Worm (Caenorhabditis elegans): ENCODE data around the gene T11F9.7.
A peak's percentile ranks its signal among the peaks of the same experiment; 100 is the strongest.

T11F9.7 gene

ce11 chrV:11450257-11450656, 25.5 kb upstream of the T11F9.7 start, which contains the start of gene col-156:
Gene col-156 (minus strand): TSS chrV:11450357.
- no peak for TF ChIP-seq pha-4 (tag; optimal IDR thresholded peaks at IDR 0.05)
- no peak for TF ChIP-seq aly-2 (tag; optimal IDR thresholded peaks at IDR 0.05)
- TF ChIP-seq nhr-23 (tag; optimal IDR thresholded peaks at IDR 0.05) = no peak
- TF ChIP-seq daf-12 (tag; optimal IDR thresholded peaks at IDR 0.05) = no peak
- no peak for TF ChIP-seq jun-1 (tag; optimal IDR thresholded peaks at IDR 0.05)
- no peak for TF ChIP-seq unc-62 (GFP tag; optimal IDR thresholded peaks at IDR 0.05)
- TF ChIP-seq ztf-4 (tag; optimal IDR thresholded peaks at IDR 0.05) = no peak
- TF ChIP-seq nhr-28 (tag; optimal IDR thresholded peaks at IDR 0.05) = no peak
- TF ChIP-seq ceh-9 (tag; optimal IDR thresholded peaks at IDR 0.05) = no peak
- TF ChIP-seq elt-1 (tag; optimal IDR thresholded peaks at IDR 0.05) = no peak
- no peak for TF ChIP-seq fkh-2 (tag; optimal IDR thresholded peaks at IDR 0.05)
- no peak for TF ChIP-seq R02D3.7 (tag; optimal IDR thresholded peaks at IDR 0.05)
- no peak for TF ChIP-seq skn-1 (tag; optimal IDR thresholded peaks at IDR 0.05)
- TF ChIP-seq sea-2 (GFP tag; optimal IDR thresholded peaks at IDR 0.05) = no peak
- no peak for TF ChIP-seq hmg-11 (tag; optimal IDR thresholded peaks at IDR 0.05)

ce11 chrV:11454917-11455316, 20.8 kb upstream of the T11F9.7 start:
- TF ChIP-seq ama-1 (optimal IDR thresholded peaks at IDR 0.05) (no peak), egl-27 (tag; optimal IDR thresholded peaks at IDR 0.05) (no peak), nfya-1 (tag; optimal IDR thresholded peaks at IDR 0.05; ENCODE audit: insufficient read depth) (no peak), lin-15B (tag; optimal IDR thresholded peaks at IDR 0.05) (no peak)

- no peak for TF ChIP-seq unc-62 (GFP tag; optimal IDR thresholded peaks at IDR 0.05)
- no peak for TF ChIP-seq nhr-23 (tag; optimal IDR thresholded peaks at IDR 0.05)
- TF ChIP-seq pha-4 (tag; optimal IDR thresholded peaks at IDR 0.05) = no peak
- no peak for TF ChIP-seq fkh-2 (tag; optimal IDR thresholded peaks at IDR 0.05)
- TF ChIP-seq ceh-9 (tag; optimal IDR thresholded peaks at IDR 0.05) = no peak
- no peak for TF ChIP-seq elt-1 (tag; optimal IDR thresholded peaks at IDR 0.05)
- TF ChIP-seq nfya-1 (tag; optimal IDR thresholded peaks at IDR 0.05; ENCODE audit: insufficient read depth) = no peak
- no peak for TF ChIP-seq egl-27 (tag; optimal IDR thresholded peaks at IDR 0.05)
- TF ChIP-seq mdl-1 (tag; optimal IDR thresholded peaks at IDR 0.05) = no peak
- TF ChIP-seq nhr-67 (tag; optimal IDR thresholded peaks at IDR 0.05) = no peak
These were observed 16.5 kb upstream of the T11F9.7 start, which contains the start of gene T11F9.1 for ce11 chrV:11459255-11459654. Gene T11F9.1 (plus strand): TSS chrV:11459555.

DNA sequence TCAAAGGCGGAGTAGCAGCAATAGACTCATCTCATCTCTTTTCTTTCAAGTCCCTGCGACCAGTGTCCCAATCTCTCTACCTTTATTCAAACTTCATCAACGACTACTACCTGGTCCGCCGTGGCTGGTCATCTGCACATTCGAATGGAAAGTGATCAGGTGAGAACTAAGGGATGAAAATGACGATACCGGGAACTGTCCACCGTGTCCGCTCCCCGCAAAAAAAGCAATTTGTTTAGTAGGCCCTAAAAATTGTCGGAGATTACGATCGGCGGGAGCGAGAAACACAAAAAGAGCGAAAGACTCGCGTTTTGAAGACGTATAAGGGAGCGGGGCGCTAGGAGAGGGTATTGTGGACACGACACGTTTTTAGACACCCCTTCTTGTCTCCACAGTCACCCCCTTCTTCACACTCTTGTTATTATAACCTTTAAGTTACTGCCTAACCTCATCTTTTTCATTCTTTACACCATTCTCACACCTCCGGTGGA, 12.7 kb upstream of the T11F9.7 start, which contains the start of gene zipt-16:
TSS of gene zipt-16 (plus strand) at position 51 of the 491 bp plus-strand sequence.
- TF ChIP-seq elt-1 (tag; optimal IDR thresholded peaks at IDR 0.05) (peak; percentile 13), ceh-82 (tag; optimal IDR thresholded peaks at IDR 0.05) (no peak)

DNA sequence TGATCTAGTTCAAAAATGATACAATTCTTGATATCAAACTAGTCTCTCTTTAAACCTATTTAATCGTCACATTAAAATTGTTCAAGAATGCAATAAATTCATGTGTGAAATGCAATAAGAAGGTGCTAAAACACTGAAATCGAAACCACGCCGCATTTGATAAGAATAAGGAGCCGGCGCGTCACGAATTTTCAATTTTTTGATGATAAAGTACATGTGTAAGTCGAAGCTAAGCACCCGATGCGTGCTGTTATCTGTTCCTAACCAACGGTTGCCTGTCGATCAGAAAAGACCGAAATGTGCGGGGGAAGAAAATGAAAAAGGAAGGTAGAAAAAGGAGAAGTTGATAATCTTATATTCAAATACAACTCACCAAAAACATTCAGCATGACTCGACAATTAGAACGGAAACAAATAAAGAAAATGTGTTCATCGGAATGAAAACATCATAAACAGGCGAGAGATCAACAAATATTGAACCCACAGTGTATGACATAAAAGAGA, 5.5 kb upstream of the T11F9.7 start, which contains the start of gene aat-6:
TSS of gene aat-6 (minus strand) at position 454 of the 504 bp plus-strand sequence.
- TF ChIP-seq jun-1 (tag; optimal IDR thresholded peaks at IDR 0.05) (peak; percentile 37), pqm-1 (tag; optimal IDR thresholded peaks at IDR 0.05) (peak; percentile 86), mml-1 (tag; optimal IDR thresholded peaks at IDR 0.05) (no peak), elt-2 (tag; optimal IDR thresholded peaks at IDR 0.05) (peak; percentile 97)

DNA sequence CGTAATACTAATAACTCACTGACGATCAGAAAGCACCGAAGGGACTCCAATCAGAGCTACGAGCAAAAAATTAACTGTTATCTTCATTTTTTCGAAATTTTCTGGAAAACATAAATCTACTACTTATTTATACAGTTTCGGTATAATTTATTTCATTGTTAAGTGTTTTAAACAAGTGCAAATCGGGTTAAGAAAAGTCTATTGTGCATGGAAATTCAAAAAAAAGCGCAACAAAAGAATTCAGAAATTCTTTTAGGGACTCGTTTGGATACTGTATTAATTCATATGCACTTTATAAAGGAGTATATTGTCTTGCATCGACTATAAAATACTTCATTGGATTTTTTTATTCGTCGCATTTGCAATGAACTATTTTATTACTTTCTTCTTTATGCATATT, 3.5 kb upstream of the T11F9.7 start, which contains the start of the genes nas-20 and nas-21:
TSS of gene nas-20 (minus strand) at position 101 of the 400 bp plus-strand sequence.
TSS of gene nas-21 (plus strand) at position 356 of the 400 bp plus-strand sequence.
- TF ChIP-seq lin-15B (tag; optimal IDR thresholded peaks at IDR 0.05) = no peak
- TF ChIP-seq ceh-28 (tag; optimal IDR thresholded peaks at IDR 0.05) = no peak
- TF ChIP-seq daf-12 (tag; optimal IDR thresholded peaks at IDR 0.05) = no peak
- TF ChIP-seq snpc-4 (tag; optimal IDR thresholded peaks at IDR 0.05) = no peak
- TF ChIP-seq nhr-25 (tag; optimal IDR thresholded peaks at IDR 0.05) = no peak
- TF ChIP-seq pqm-1 (tag; optimal IDR thresholded peaks at IDR 0.05) = no peak
- TF ChIP-seq nhr-11 (tag; optimal IDR thresholded peaks at IDR 0.05) = no peak
- TF ChIP-seq pha-4 (tag; optimal IDR thresholded peaks at IDR 0.05) = no peak
- TF ChIP-seq lin-39 (tag; optimal IDR thresholded peaks at IDR 0.05) = no peak
- no peak for TF ChIP-seq egl-5 (tag; optimal IDR thresholded peaks at IDR 0.05)

Measured in whole organism, L3 larva.